Worm (Caenorhabditis elegans): ENCODE measurements around the gene T13C2.2.

Gene T13C2.2

ce11 chrII:6833781-6834339 lies 41.9 kb downstream of the T13C2.2 start (continued):
- TF ChIP-seq ccch-3 (GFP tag; optimal IDR thresholded peaks at IDR 0.05) (no peak), snpc-1.3 (tag; optimal IDR thresholded peaks at IDR 0.05; ENCODE audit: insufficient read depth) (no peak), xnd-1 (tag; optimal IDR thresholded peaks at IDR 0.05) (no peak), F57A8.1 (GFP tag; optimal IDR thresholded peaks at IDR 0.05) (no peak), unc-130 (GFP tag; optimal IDR thresholded peaks at IDR 0.05) (no peak), mcd-1 (GFP tag; IDR thresholded peaks at IDR 0.05) (no peak), F55B11.4 (tag; optimal IDR thresholded peaks at IDR 0.05; ENCODE audit: borderline replicate concordance, insufficient read depth) (no peak), attf-5 (GFP tag; optimal IDR thresholded peaks at IDR 0.05) (peak; percentile 34), nhr-179 (tag; optimal IDR thresholded peaks at IDR 0.05) (no peak), cebp-1 (GFP tag; IDR thresholded peaks at IDR 0.05) (no peak), cebp-1 (tag; optimal IDR thresholded peaks at IDR 0.05) (peak; percentile 45), madf-8 (GFP tag; conservative IDR thresholded peaks at IDR 0.05) (no peak), dox-1 (GFP tag; IDR thresholded peaks at IDR 0.05) (peak; percentile 70), bed-1 (GFP tag; IDR thresholded peaks at IDR 0.05) (no peak), T26A5.8 (tag; optimal IDR thresholded peaks at IDR 0.05) (no peak), F52B5.7 (tag; optimal IDR thresholded peaks at IDR 0.05) (no peak), nfya-1 (tag; optimal IDR thresholded peaks at IDR 0.05; ENCODE audit: borderline replicate concordance, insufficient read depth) (no peak), hmg-1.2 (GFP tag; IDR thresholded peaks at IDR 0.05) (peak; percentile 24; the same call in 1 of the 2 replicates), die-1 (tag; optimal IDR thresholded peaks at IDR 0.05) (no peak)

ce11 chrII:6834582-6835058 lies 42.6 kb downstream of the T13C2.2 start, which contains the start of gene egl-27:
TSS of gene egl-27 (plus strand) at chrII:6835008.
- no peak for TF ChIP-seq ztf-3 (GFP tag; optimal IDR thresholded peaks at IDR 0.05)
- peak; percentile 76 for TF ChIP-seq zfh-2 (GFP tag; conservative IDR thresholded peaks at IDR 0.05)
- TF ChIP-seq nhr-179 (tag; optimal IDR thresholded peaks at IDR 0.05), result no peak
- no peak for TF ChIP-seq lsy-27 (tag; optimal IDR thresholded peaks at IDR 0.05; ENCODE audit: borderline replicate concordance, insufficient read depth)
- peak; percentile 35; the same call in 1 of the 2 replicates for TF ChIP-seq nfyb-1 (GFP tag; IDR thresholded peaks at IDR 0.05)

ce11 chrII:6835500-6835899 lies 43.5 kb downstream of the T13C2.2 start:
- TF ChIP-seq tbp1 (GFP tag; optimal IDR thresholded peaks at IDR 0.05), result no peak
- TF ChIP-seq ceh-91 (GFP tag; IDR thresholded peaks at IDR 0.05), result no peak
- no peak for TF ChIP-seq K12H6.12 (tag; optimal IDR thresholded peaks at IDR 0.05)
- no peak for TF ChIP-seq Y67H2A.10 (GFP tag; conservative IDR thresholded peaks at IDR 0.05)
- TF ChIP-seq atf-7 (tag; optimal IDR thresholded peaks at IDR 0.05), result no peak
- TF ChIP-seq mcd-1 (GFP tag; IDR thresholded peaks at IDR 0.05), result no peak
- TF ChIP-seq pha-4 (tag; optimal IDR thresholded peaks at IDR 0.05), result no peak
- TF ChIP-seq dpff-1 (tag; optimal IDR thresholded peaks at IDR 0.05), result no peak
- TF ChIP-seq lin-35 (GFP tag; optimal IDR thresholded peaks at IDR 0.05), result peak in 1 of 3 experiments; percentile 1
- TF ChIP-seq attf-6 (GFP tag; IDR thresholded peaks at IDR 0.05), result no peak
- TF ChIP-seq nhr-80 (tag; optimal IDR thresholded peaks at IDR 0.05), result peak; percentile 8
- TF ChIP-seq nhr-120 (GFP tag; IDR thresholded peaks at IDR 0.05), result no peak
- TF ChIP-seq F33H1.4 (GFP tag; IDR thresholded peaks at IDR 0.05), result no peak
- no peak for TF ChIP-seq Y79H2A.3 (GFP tag; conservative IDR thresholded peaks at IDR 0.05)
- no peak for TF ChIP-seq tbx-9 (tag; optimal IDR thresholded peaks at IDR 0.05; ENCODE audit: borderline replicate concordance)
- TF ChIP-seq hmg-1.2 (GFP tag; IDR thresholded peaks at IDR 0.05), result peak; percentile 44; the same call in 1 of the 2 replicates
- no peak for TF ChIP-seq repo-1 (tag; optimal IDR thresholded peaks at IDR 0.05)
- no peak for TF ChIP-seq ets-4 (GFP tag; optimal IDR thresholded peaks at IDR 0.05)
- no peak for TF ChIP-seq C06A6.2 (GFP tag; conservative IDR thresholded peaks at IDR 0.05)
- TF ChIP-seq T26A5.8 (tag; optimal IDR thresholded peaks at IDR 0.05), result no peak
- no peak for TF ChIP-seq hrde-1 (tag; optimal IDR thresholded peaks at IDR 0.05; ENCODE audit: borderline replicate concordance)
- peak; percentile 34 for TF ChIP-seq ceh-27 (GFP tag; optimal IDR thresholded peaks at IDR 0.05)
- no peak for TF ChIP-seq let-607 (tag; optimal IDR thresholded peaks at IDR 0.05)
- no peak for TF ChIP-seq snpc-1.3 (tag; optimal IDR thresholded peaks at IDR 0.05; ENCODE audit: insufficient read depth)
- no peak for TF ChIP-seq bed-1 (GFP tag; IDR thresholded peaks at IDR 0.05)
- no peak for TF ChIP-seq ztf-3 (GFP tag; optimal IDR thresholded peaks at IDR 0.05)
- TF ChIP-seq K11D2.4 (GFP tag; IDR thresholded peaks at IDR 0.05), result no peak
- TF ChIP-seq xnd-1 (tag; optimal IDR thresholded peaks at IDR 0.05), result no peak
